Worm (Caenorhabditis elegans): Measurements from ENCODE around the gene C47D12.2.
A peak's percentile ranks its signal among the peaks of the same experiment; 100 is the strongest.

Gene C47D12.2

ce11 chrII:11713569-11713968 is 37.5 kb downstream of the C47D12.2 start, which contains the start of gene F13D12.10 (continued):
- TF ChIP-seq unc-86 (tag; optimal IDR thresholded peaks at IDR 0.05) (no peak), aha-1 (tag; optimal IDR thresholded peaks at IDR 0.05) (no peak), elt-2 (tag; optimal IDR thresholded peaks at IDR 0.05) (no peak), nhr-12 (tag; optimal IDR thresholded peaks at IDR 0.05) (no peak), zag-1 (tag; optimal IDR thresholded peaks at IDR 0.05) (no peak), rnt-1 (tag; optimal IDR thresholded peaks at IDR 0.05) (peak; percentile 85), lin-39 (tag; optimal IDR thresholded peaks at IDR 0.05) (peak; percentile 54), zip-4 (GFP tag; optimal IDR thresholded peaks at IDR 0.05) (no peak), egl-27 (tag; optimal IDR thresholded peaks at IDR 0.05) (no peak), lin-35 (GFP tag; optimal IDR thresholded peaks at IDR 0.05) (no peak), pax-3 (tag; optimal IDR thresholded peaks at IDR 0.05) (no peak), mab-9 (GFP tag; IDR thresholded peaks at IDR 0.05) (no peak), pqm-1 (tag; optimal IDR thresholded peaks at IDR 0.05) (no peak), nhr-85 (tag) (no peak), irx-1 (tag; optimal IDR thresholded peaks at IDR 0.05) (no peak), efl-3 (GFP tag; optimal IDR thresholded peaks at IDR 0.05) (no peak), ceh-82 (tag; optimal IDR thresholded peaks at IDR 0.05) (no peak), mdl-1 (tag; optimal IDR thresholded peaks at IDR 0.05) (peak in 1 of 2 experiments; percentile 45), dpl-1 (GFP tag; optimal IDR thresholded peaks at IDR 0.05) (peak in 1 of 3 experiments; percentile 10), nhr-11 (tag; optimal IDR thresholded peaks at IDR 0.05) (no peak), ces-1 (GFP tag; optimal IDR thresholded peaks at IDR 0.05) (no peak), nhr-47 (tag; optimal IDR thresholded peaks at IDR 0.05) (peak; percentile 10), vab-15 (tag; optimal IDR thresholded peaks at IDR 0.05) (no peak), ets-5 (GFP tag; IDR thresholded peaks at IDR 0.05) (no peak), snpc-4 (tag; optimal IDR thresholded peaks at IDR 0.05) (no peak), hlh-17 (GFP tag; optimal IDR thresholded peaks at IDR 0.05; ENCODE audit: borderline replicate concordance) (no peak), C04F5.9 (tag; optimal IDR thresholded peaks at IDR 0.05) (no peak), swsn-7 (tag; optimal IDR thresholded peaks at IDR 0.05) (peak; percentile 39), Y116A8C.19 (tag; optimal IDR thresholded peaks at IDR 0.05; ENCODE audit: borderline replicate concordance) (no peak)

- TF ChIP-seq efl-1 (optimal IDR thresholded peaks at IDR 0.05) = no peak
- peak in 1 of 2 experiments; percentile 43 for TF ChIP-seq efl-1 (GFP tag; optimal IDR thresholded peaks at IDR 0.05 in 1 of 2)
- TF ChIP-seq nhr-77 (tag; optimal IDR thresholded peaks at IDR 0.05) = no peak
- TF ChIP-seq snpc-4 (tag; optimal IDR thresholded peaks at IDR 0.05) = peak; percentile 75
Observed at ce11 chrII:11714728-11715127, 38.6 kb downstream of the C47D12.2 start.

- no peak for TF ChIP-seq irx-1 (tag; optimal IDR thresholded peaks at IDR 0.05)
- peak; percentile 2 for TF ChIP-seq blmp-1 (tag; optimal IDR thresholded peaks at IDR 0.05)
- TF ChIP-seq snu-23 (GFP tag; optimal IDR thresholded peaks at IDR 0.05) = peak; percentile 15
- TF ChIP-seq lsy-2 (tag; optimal IDR thresholded peaks at IDR 0.05) = peak; percentile 17 to 21
- no peak for TF ChIP-seq jun-1 (tag; optimal IDR thresholded peaks at IDR 0.05)
- TF ChIP-seq nhr-71 (tag; optimal IDR thresholded peaks at IDR 0.05) = peak; percentile 30
- TF ChIP-seq unc-30 (tag; optimal IDR thresholded peaks at IDR 0.05) = no peak
- TF ChIP-seq unc-98 (GFP tag; IDR thresholded peaks at IDR 0.05) = no peak
- no peak for TF ChIP-seq Y116A8C.19 (tag; optimal IDR thresholded peaks at IDR 0.05; ENCODE audit: borderline replicate concordance)
- no peak for TF ChIP-seq C16A3.4 (tag; optimal IDR thresholded peaks at IDR 0.05)
- TF ChIP-seq ceh-8 (GFP tag; optimal IDR thresholded peaks at IDR 0.05) = no peak
- no peak for TF ChIP-seq egl-27 (tag; optimal IDR thresholded peaks at IDR 0.05)
- TF ChIP-seq nhr-19 (GFP tag; conservative IDR thresholded peaks at IDR 0.05) = no peak
- TF ChIP-seq alr-1 (tag; optimal IDR thresholded peaks at IDR 0.05; ENCODE audit: borderline replicate concordance) = no peak
- no peak for TF ChIP-seq fkh-8 (tag; optimal IDR thresholded peaks at IDR 0.05)
- no peak for TF ChIP-seq ztf-11 (tag; optimal IDR thresholded peaks at IDR 0.05)
- TF ChIP-seq elt-3 (tag; optimal IDR thresholded peaks at IDR 0.05) = no peak
- TF ChIP-seq ceh-82 (tag; optimal IDR thresholded peaks at IDR 0.05) = no peak
- TF ChIP-seq ceh-63 (GFP tag; optimal IDR thresholded peaks at IDR 0.05) = no peak
- TF ChIP-seq ets-5 (GFP tag; IDR thresholded peaks at IDR 0.05) = no peak
Observed at ce11 chrII:11719533-11719932, 43.4 kb downstream of the C47D12.2 start.
